Worm (Caenorhabditis elegans): ENCODE results near the gene snu-66.
A peak's percentile ranks its signal among the peaks of the same experiment; 100 is the strongest.

Gene snu-66

DNA sequence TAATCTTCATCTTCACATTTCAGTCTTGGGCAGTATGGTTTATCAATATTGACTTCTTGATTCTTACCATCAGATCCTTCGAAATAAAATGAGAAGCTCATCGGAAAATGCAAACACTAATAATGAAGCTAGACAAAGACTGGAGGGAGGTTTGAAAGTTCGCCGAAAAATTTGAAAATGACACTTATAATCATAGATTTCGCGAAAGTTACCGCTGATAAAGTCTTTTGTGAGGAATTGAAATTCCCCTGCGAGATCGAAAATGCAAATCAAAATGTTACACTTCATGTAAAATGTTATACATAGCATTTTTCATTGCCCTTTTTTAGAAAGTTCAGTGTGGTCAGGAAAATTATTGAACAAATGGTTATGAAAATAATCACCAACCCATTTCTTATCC is 22.8 kb upstream of the snu-66 start, which contains the start of gene C50E3.7:
C50E3.7 (minus strand) TSS at position 101 of the 400 bp plus-strand sequence.
- no peak for TF ChIP-seq cnd-1 (tag; optimal IDR thresholded peaks at IDR 0.05)
- TF ChIP-seq lin-32 (GFP tag; optimal IDR thresholded peaks at IDR 0.05) = no peak
- no peak for TF ChIP-seq lin-13 (tag; optimal IDR thresholded peaks at IDR 0.05)
- TF ChIP-seq ceh-83 (GFP tag; optimal IDR thresholded peaks at IDR 0.05) = no peak
- TF ChIP-seq ceh-39 (tag; optimal IDR thresholded peaks at IDR 0.05) = no peak
- TF ChIP-seq elt-3 (tag; optimal IDR thresholded peaks at IDR 0.05) = no peak
- TF ChIP-seq snpc-4 (tag; optimal IDR thresholded peaks at IDR 0.05) = no peak
- no peak for TF ChIP-seq mep-1 (tag; optimal IDR thresholded peaks at IDR 0.05)
- no peak for TF ChIP-seq hlh-1 (tag; optimal IDR thresholded peaks at IDR 0.05)
- no peak for TF ChIP-seq unc-62 (GFP tag; optimal IDR thresholded peaks at IDR 0.05)
- TF ChIP-seq unc-120 (tag; optimal IDR thresholded peaks at IDR 0.05; ENCODE audit: poor library complexity, severe bottlenecking) = no peak
- no peak for TF ChIP-seq flh-1 (GFP tag; optimal IDR thresholded peaks at IDR 0.05)
- TF ChIP-seq drap-1 (GFP tag; optimal IDR thresholded peaks at IDR 0.05) = no peak
- no peak for TF ChIP-seq mls-2 (tag; optimal IDR thresholded peaks at IDR 0.05)
- TF ChIP-seq nhr-237 (tag; optimal IDR thresholded peaks at IDR 0.05) = no peak
- no peak for TF ChIP-seq ces-1 (GFP tag; optimal IDR thresholded peaks at IDR 0.05)
- TF ChIP-seq zip-8 (tag; optimal IDR thresholded peaks at IDR 0.05) = no peak
- no peak for TF ChIP-seq sem-2 (GFP tag; optimal IDR thresholded peaks at IDR 0.05)

ce11 chrV:7595132-7595531 is 19.7 kb upstream of the snu-66 start:
- TF ChIP-seq ztf-11 (tag; optimal IDR thresholded peaks at IDR 0.05) = no peak
- TF ChIP-seq cnd-1 (tag; optimal IDR thresholded peaks at IDR 0.05) = no peak
- TF ChIP-seq unc-120 (tag; optimal IDR thresholded peaks at IDR 0.05; ENCODE audit: poor library complexity, severe bottlenecking) = no peak
- TF ChIP-seq unc-62 (GFP tag; optimal IDR thresholded peaks at IDR 0.05) = no peak
- TF ChIP-seq flh-1 (GFP tag; optimal IDR thresholded peaks at IDR 0.05) = no peak
- no peak for TF ChIP-seq ces-1 (GFP tag; optimal IDR thresholded peaks at IDR 0.05)
- TF ChIP-seq ceh-43 (GFP tag; optimal IDR thresholded peaks at IDR 0.05) = no peak
- TF ChIP-seq mls-2 (tag; optimal IDR thresholded peaks at IDR 0.05) = no peak
- TF ChIP-seq nhr-28 (tag; optimal IDR thresholded peaks at IDR 0.05) = no peak
- no peak for TF ChIP-seq tbx-8 (GFP tag; optimal IDR thresholded peaks at IDR 0.05)
- no peak for TF ChIP-seq nhr-2 (tag; optimal IDR thresholded peaks at IDR 0.05)
- TF ChIP-seq M03D4.4 (tag; optimal IDR thresholded peaks at IDR 0.05) = no peak
- no peak for TF ChIP-seq snpc-4 (tag; optimal IDR thresholded peaks at IDR 0.05)
- TF ChIP-seq mep-1 (tag; optimal IDR thresholded peaks at IDR 0.05) = no peak
- no peak for TF ChIP-seq zip-8 (tag; optimal IDR thresholded peaks at IDR 0.05)
- TF ChIP-seq hlh-1 (tag; optimal IDR thresholded peaks at IDR 0.05) = no peak
- no peak for TF ChIP-seq unc-39 (tag; optimal IDR thresholded peaks at IDR 0.05)
- TF ChIP-seq elt-1 (tag; optimal IDR thresholded peaks at IDR 0.05; ENCODE audit: borderline replicate concordance, insufficient read depth) = no peak
- no peak for TF ChIP-seq ceh-83 (GFP tag; optimal IDR thresholded peaks at IDR 0.05)

DNA sequence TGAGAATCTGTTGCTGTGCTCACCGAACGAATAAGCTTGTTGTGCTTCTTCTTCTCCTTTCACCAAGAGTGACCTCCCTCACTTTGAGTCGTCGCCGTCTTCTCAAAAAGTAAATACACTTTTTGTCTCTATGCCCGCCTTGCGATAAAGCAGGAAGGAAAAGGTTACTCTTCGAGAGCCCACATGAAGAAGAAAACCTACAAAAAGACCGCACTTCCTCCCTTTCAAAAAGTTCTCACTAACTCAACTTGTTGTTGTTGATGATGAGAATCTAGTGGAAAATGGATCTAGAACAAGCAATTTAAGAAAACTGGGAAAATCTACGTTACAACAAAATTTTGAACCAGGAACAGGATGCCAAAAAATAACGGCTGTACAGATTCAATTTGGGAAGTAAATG is 15.0 kb upstream of the snu-66 start, which contains the start of gene C50E3.6:
C50E3.6 (minus strand) TSS at position 101 of the 400 bp plus-strand sequence.
- no peak for TF ChIP-seq drap-1 (GFP tag; optimal IDR thresholded peaks at IDR 0.05)
- TF ChIP-seq sem-2 (GFP tag; optimal IDR thresholded peaks at IDR 0.05) = no peak
- no peak for TF ChIP-seq ceh-39 (tag; optimal IDR thresholded peaks at IDR 0.05)
- no peak for TF ChIP-seq cnd-1 (tag; optimal IDR thresholded peaks at IDR 0.05)
- TF ChIP-seq lsy-2 (tag; optimal IDR thresholded peaks at IDR 0.05) = no peak
- TF ChIP-seq hlh-1 (tag; optimal IDR thresholded peaks at IDR 0.05) = no peak
- no peak for TF ChIP-seq mls-2 (tag; optimal IDR thresholded peaks at IDR 0.05)
- TF ChIP-seq ztf-11 (tag; optimal IDR thresholded peaks at IDR 0.05) = no peak

DNA sequence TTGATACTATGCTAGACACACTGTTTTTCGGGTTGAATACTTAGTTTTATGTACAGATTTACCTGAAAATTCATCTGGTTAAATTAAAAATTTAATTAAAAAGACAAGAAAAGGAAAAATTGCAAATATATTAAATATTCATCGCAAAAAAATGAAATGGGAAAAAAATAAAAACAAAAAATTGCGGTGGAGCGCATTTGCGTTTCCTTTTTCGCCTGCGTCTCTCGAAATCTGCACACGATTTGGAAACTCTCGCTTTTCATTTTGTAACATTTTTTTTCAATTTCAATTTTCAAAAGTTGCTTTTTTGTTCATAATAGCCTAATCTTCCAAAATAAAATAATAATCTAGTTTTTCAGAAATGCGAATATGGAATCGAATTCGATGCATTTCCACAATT is 12.2 kb upstream of the snu-66 start, which contains the start of the genes F19F10.11 and C50E3.5:
F19F10.11 (minus strand) TSS at position 68 of the 400 bp plus-strand sequence.
C50E3.5 (plus strand) TSS at position 360 of the 400 bp plus-strand sequence.
- peak; percentile 5 for TF ChIP-seq lsy-2 (tag; optimal IDR thresholded peaks at IDR 0.05)
- no peak for TF ChIP-seq nhr-28 (tag; optimal IDR thresholded peaks at IDR 0.05)
- TF ChIP-seq ces-1 (GFP tag; optimal IDR thresholded peaks at IDR 0.05) = peak; percentile 20
- TF ChIP-seq mep-1 (tag; optimal IDR thresholded peaks at IDR 0.05) = peak; percentile 52
- no peak for TF ChIP-seq flh-1 (GFP tag; optimal IDR thresholded peaks at IDR 0.05)

DNA sequence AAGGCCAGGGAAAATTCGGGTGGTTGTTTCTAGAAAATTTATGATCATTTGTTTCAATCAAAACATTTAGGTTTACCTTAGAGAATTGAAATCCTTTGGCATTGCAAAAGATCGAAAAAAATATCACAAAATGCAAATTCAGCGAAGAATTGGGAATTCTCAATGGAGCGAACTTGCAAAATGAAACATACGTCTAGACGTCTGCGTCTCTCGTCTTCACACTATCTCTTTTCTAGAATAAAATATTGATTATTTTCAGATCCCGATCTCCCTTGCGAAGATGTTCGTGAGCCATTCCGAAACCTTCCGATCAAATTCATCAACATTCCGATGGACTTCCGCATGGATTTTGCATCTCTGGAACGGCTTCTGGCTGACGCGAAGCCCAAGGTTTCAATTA is 4.9 kb upstream of the snu-66 start, which contains the start of gene ets-6:
ets-6 (minus strand) TSS at position 169 of the 400 bp plus-strand sequence.
- TF ChIP-seq snpc-4 (tag; optimal IDR thresholded peaks at IDR 0.05) = no peak
- no peak for TF ChIP-seq ztf-11 (tag; optimal IDR thresholded peaks at IDR 0.05)
- TF ChIP-seq blmp-1 (tag; optimal IDR thresholded peaks at IDR 0.05) = no peak
- no peak for TF ChIP-seq zip-8 (tag; optimal IDR thresholded peaks at IDR 0.05)
- no peak for TF ChIP-seq nhr-76 (tag; optimal IDR thresholded peaks at IDR 0.05)
- TF ChIP-seq nhr-237 (tag; optimal IDR thresholded peaks at IDR 0.05) = peak; percentile 30
- no peak for TF ChIP-seq nhr-12 (tag; optimal IDR thresholded peaks at IDR 0.05)
- no peak for TF ChIP-seq flh-1 (GFP tag; optimal IDR thresholded peaks at IDR 0.05)
- no peak for TF ChIP-seq mab-5 (tag; optimal IDR thresholded peaks at IDR 0.05)
- TF ChIP-seq drap-1 (GFP tag; optimal IDR thresholded peaks at IDR 0.05) = no peak
- TF ChIP-seq mep-1 (tag; optimal IDR thresholded peaks at IDR 0.05) = peak; percentile 53
- TF ChIP-seq lin-32 (GFP tag; optimal IDR thresholded peaks at IDR 0.05) = no peak
- TF ChIP-seq pha-4 (tag; optimal IDR thresholded peaks at IDR 0.05) = peak; percentile 47
- no peak for TF ChIP-seq elt-3 (tag; optimal IDR thresholded peaks at IDR 0.05)
- no peak for TF ChIP-seq hlh-1 (tag; optimal IDR thresholded peaks at IDR 0.05)
- peak; percentile 48 for TF ChIP-seq ces-1 (GFP tag; optimal IDR thresholded peaks at IDR 0.05)
- TF ChIP-seq ham-2 (GFP tag; optimal IDR thresholded peaks at IDR 0.05) = no peak
- no peak for TF ChIP-seq elt-1 (tag; optimal IDR thresholded peaks at IDR 0.05; ENCODE audit: borderline replicate concordance, insufficient read depth)

Measured in whole organism, mixed stage, embryonic.